In genomic region chr3L:15816143-15816487, dm6 we compare ENCODE assay signal across 1 fruit fly cellular context.
TF ChIP-seq lines count a peak whose summit lies in the region.

Gene fwe, minus strand, starts transcription at chr3L:15816410.

TF ChIP-seq in whole organism, embryonic, 481 proteins besides CTCF, POLR2A, EP300 and RAD21 (continued from another document and continues in another):
- TF ChIP-seq CG1647 (GFP tag; optimal IDR thresholded peaks at IDR 0.05; lab: Kevin White, UChicago) (no peak), fu2 (GFP tag; optimal IDR thresholded peaks at IDR 0.05; lab: Kevin White, UChicago) (no peak), CG10959 (GFP tag; IDR thresholded peaks at IDR 0.05; lab: Robert Waterston, UW) (no peak), CG15479 (GFP tag; optimal IDR thresholded peaks at IDR 0.05; lab: Kevin White, UChicago) (no peak), CG32772 (GFP tag; IDR thresholded peaks at IDR 0.05; lab: Robert Waterston, UW) (no peak), Ssrp (tag; optimal IDR thresholded peaks at IDR 0.05; lab: Kevin White, UChicago) (no peak), fd3F (GFP tag; optimal IDR thresholded peaks at IDR 0.05; lab: Kevin White, UChicago) (no peak), NFAT (GFP tag; IDR thresholded peaks at IDR 0.05; lab: Robert Waterston, UW) (no peak), CG10462 (GFP tag; optimal IDR thresholded peaks at IDR 0.05; lab: Kevin White, UChicago) (no peak), Oaz (GFP tag; IDR thresholded peaks at IDR 0.05; lab: Robert Waterston, UW) (no peak), ewg (GFP tag; optimal IDR thresholded peaks at IDR 0.05; lab: Kevin White, UChicago) (no peak), CG14860 (GFP tag; IDR thresholded peaks at IDR 0.05; lab: Robert Waterston, UW; ENCODE audit: partially characterized antibody) (peak; percentile 7; the same call in 2 of the 3 replicates), MBD-R2 (GFP tag; IDR thresholded peaks at IDR 0.05; lab: Robert Waterston, UW) (peak; percentile 37; the same call in 1 of the 2 replicates), sna (GFP tag; IDR thresholded peaks at IDR 0.05; lab: Robert Waterston, UW; ENCODE audit: partially characterized antibody) (peak; percentile 13), ase (GFP tag; IDR thresholded peaks at IDR 0.05; lab: Robert Waterston, UW) (no peak), CG10979 (tag; optimal IDR thresholded peaks at IDR 0.05; lab: Kevin White, UChicago) (no peak), sr (GFP tag; IDR thresholded peaks at IDR 0.05; lab: Robert Waterston, UW) (no peak), slp2 (GFP tag; optimal IDR thresholded peaks at IDR 0.05; lab: Kevin White, UChicago) (no peak), CG3726 (GFP tag; IDR thresholded peaks at IDR 0.05; lab: Robert Waterston, UW) (no peak), CG13287 (GFP tag; IDR thresholded peaks at IDR 0.05; lab: Robert Waterston, UW; ENCODE audit: partially characterized antibody) (no peak; the same call in 1 of the 2 replicates), Sin3A (optimal IDR thresholded peaks at IDR 0.05; lab: Kevin White, UChicago) (peak; percentile 14), ttk (GFP tag; IDR thresholded peaks at IDR 0.05; lab: Robert Waterston, UW) (no peak), maf-S (GFP tag; optimal IDR thresholded peaks at IDR 0.05; lab: Kevin White, UChicago) (no peak), CG8290 (GFP tag; optimal IDR thresholded peaks at IDR 0.05; lab: Kevin White, UChicago) (no peak), CG8290 (tag; optimal IDR thresholded peaks at IDR 0.05; lab: Kevin White, UChicago) (peak in 1 of 2 experiments; percentile 55), ranshi (GFP tag; IDR thresholded peaks at IDR 0.05; lab: Robert Waterston, UW) (no peak), vfl (GFP tag; optimal IDR thresholded peaks at IDR 0.05; lab: Kevin White, UChicago) (no peak), fru (optimal IDR thresholded peaks at IDR 0.05; lab: Kevin White, UChicago) (no peak), Med (GFP tag; lab: Kevin White, UChicago) (peak; percentile 55), CG11560 (tag; IDR thresholded peaks at IDR 0.05; lab: Robert Waterston, UW) (no peak), Tbp (GFP tag; optimal IDR thresholded peaks at IDR 0.05; lab: Kevin White, UChicago) (no peak), HLH3B (GFP tag; IDR thresholded peaks at IDR 0.05; lab: Robert Waterston, UW) (no peak), CG9932 (GFP tag; IDR thresholded peaks at IDR 0.05; lab: Robert Waterston, UW) (no peak), psq (GFP tag; optimal IDR thresholded peaks at IDR 0.05; lab: Kevin White, UChicago) (no peak), lola (GFP tag; optimal IDR thresholded peaks at IDR 0.05; lab: Kevin White, UChicago) (no peak), CG11398 (GFP tag; optimal IDR thresholded peaks at IDR 0.05; lab: Kevin White, UChicago) (no peak), CG7357 (GFP tag; IDR thresholded peaks at IDR 0.05; lab: Robert Waterston, UW) (no peak), jumu (GFP tag; optimal IDR thresholded peaks at IDR 0.05; lab: Kevin White, UChicago) (no peak), NK7.1 (GFP tag; optimal IDR thresholded peaks at IDR 0.05; lab: Kevin White, UChicago) (no peak), CG9609 (GFP tag; optimal IDR thresholded peaks at IDR 0.05; lab: Kevin White, UChicago) (no peak), Ada2b (GFP tag; IDR thresholded peaks at IDR 0.05; lab: Robert Waterston, UW) (no peak), CG7963 (GFP tag; IDR thresholded peaks at IDR 0.05; lab: Robert Waterston, UW; ENCODE audit: partially characterized antibody) (peak; percentile 77), hb (GFP tag; IDR thresholded peaks at IDR 0.05; lab: Robert Waterston, UW; ENCODE audit: partially characterized antibody) (peak; percentile 9; the same call in 1 of the 3 replicates), Nf-YC (tag; optimal IDR thresholded peaks at IDR 0.05; lab: Kevin White, UChicago) (no peak), CG32532 (GFP tag; IDR thresholded peaks at IDR 0.05; lab: Robert Waterston, UW) (no peak), sima (GFP tag; optimal IDR thresholded peaks at IDR 0.05; lab: Kevin White, UChicago) (no peak), CG6813 (GFP tag; optimal IDR thresholded peaks at IDR 0.05; lab: Kevin White, UChicago) (no peak), Hmx (GFP tag; optimal IDR thresholded peaks at IDR 0.05; lab: Kevin White, UChicago) (no peak), abd-A (tag; optimal IDR thresholded peaks at IDR 0.05; lab: Kevin White, UChicago) (no peak), B-H1 (GFP tag; IDR thresholded peaks at IDR 0.05; lab: Robert Waterston, UW) (no peak), CG12071 (GFP tag; optimal IDR thresholded peaks at IDR 0.05; lab: Kevin White, UChicago) (no peak), CG7372 (GFP tag; IDR thresholded peaks at IDR 0.05; lab: Robert Waterston, UW) (no peak), CG4404 (GFP tag; IDR thresholded peaks at IDR 0.05; lab: Robert Waterston, UW) (no peak), trh (GFP tag; optimal IDR thresholded peaks at IDR 0.05; lab: Kevin White, UChicago) (no peak), CG4282 (GFP tag; optimal IDR thresholded peaks at IDR 0.05; lab: Kevin White, UChicago) (no peak), MTF-1 (GFP tag; optimal IDR thresholded peaks at IDR 0.05; lab: Kevin White, UChicago; ENCODE audit: borderline replicate concordance) (no peak), sens (GFP tag; lab: Kevin White, UChicago) (no peak), CG11085 (GFP tag; IDR thresholded peaks at IDR 0.05; lab: Robert Waterston, UW) (no peak), pum (GFP tag; optimal IDR thresholded peaks at IDR 0.05; lab: Kevin White, UChicago) (no peak), CG4424 (GFP tag; optimal IDR thresholded peaks at IDR 0.05; lab: Kevin White, UChicago) (no peak), schlank (tag; optimal IDR thresholded peaks at IDR 0.05; lab: Kevin White, UChicago) (no peak), CG7987 (GFP tag; optimal IDR thresholded peaks at IDR 0.05; lab: Kevin White, UChicago) (no peak), sisA (GFP tag; IDR thresholded peaks at IDR 0.05; lab: Robert Waterston, UW) (no peak), CG2202 (tag; optimal IDR thresholded peaks at IDR 0.05; lab: Kevin White, UChicago) (no peak), kni (GFP tag; optimal IDR thresholded peaks at IDR 0.05; lab: Kevin White, UChicago) (no peak), pzg (GFP tag; optimal IDR thresholded peaks at IDR 0.05; lab: Kevin White, UChicago) (peak; percentile 51), CG15514 (GFP tag; optimal IDR thresholded peaks at IDR 0.05; lab: Kevin White, UChicago) (peak; percentile 99), CG6654 (GFP tag; optimal IDR thresholded peaks at IDR 0.05; lab: Kevin White, UChicago) (no peak), CG34422 (GFP tag; IDR thresholded peaks at IDR 0.05; lab: Robert Waterston, UW) (peak; percentile 32; the same call in 1 of the 3 replicates), CG12659 (GFP tag; optimal IDR thresholded peaks at IDR 0.05; lab: Kevin White, UChicago) (no peak), Adf1 (GFP tag; IDR thresholded peaks at IDR 0.05; lab: Robert Waterston, UW) (peak; percentile 29; the same call in 1 of the 2 replicates), Stat92E (GFP tag; optimal IDR thresholded peaks at IDR 0.05; lab: Kevin White, UChicago) (no peak), dm (GFP tag; optimal IDR thresholded peaks at IDR 0.05; lab: Kevin White, UChicago) (no peak), gcm2 (GFP tag; optimal IDR thresholded peaks at IDR 0.05; lab: Kevin White, UChicago) (no peak), esg (GFP tag; conservative IDR thresholded peaks at IDR 0.05; lab: Robert Waterston, UW) (no peak), Fer1 (GFP tag; optimal IDR thresholded peaks at IDR 0.05; lab: Kevin White, UChicago) (no peak), hbn (GFP tag; IDR thresholded peaks at IDR 0.05; lab: Robert Waterston, UW; ENCODE audit: partially characterized antibody) (peak; percentile 23; the same call in 1 of the 2 replicates), Poxn (GFP tag; IDR thresholded peaks at IDR 0.05; lab: Robert Waterston, UW) (no peak), wdn (GFP tag; IDR thresholded peaks at IDR 0.05; lab: Robert Waterston, UW) (no peak), CG13624 (GFP tag; optimal IDR thresholded peaks at IDR 0.05; lab: Kevin White, UChicago) (no peak), tup (GFP tag; optimal IDR thresholded peaks at IDR 0.05; lab: Kevin White, UChicago) (no peak), slbo (GFP tag; IDR thresholded peaks at IDR 0.05; lab: Robert Waterston, UW) (no peak), grn (GFP tag; optimal IDR thresholded peaks at IDR 0.05; lab: Kevin White, UChicago) (peak; percentile 31), MESR4 (GFP tag; optimal IDR thresholded peaks at IDR 0.05; lab: Kevin White, UChicago) (peak; percentile 69), sd (tag; optimal IDR thresholded peaks at IDR 0.05; lab: Kevin White, UChicago) (no peak), az2 (GFP tag; optimal IDR thresholded peaks at IDR 0.05; lab: Kevin White, UChicago) (no peak), Fer2 (tag; optimal IDR thresholded peaks at IDR 0.05; lab: Kevin White, UChicago) (no peak), GATAe (GFP tag; conservative IDR thresholded peaks at IDR 0.05; lab: Robert Waterston, UW) (no peak), disco-r (GFP tag; optimal IDR thresholded peaks at IDR 0.05; lab: Kevin White, UChicago) (no peak), CG4707 (GFP tag; optimal IDR thresholded peaks at IDR 0.05; lab: Kevin White, UChicago) (no peak), en (GFP tag; optimal IDR thresholded peaks at IDR 0.05; lab: Kevin White, UChicago) (no peak), CG6791 (GFP tag; IDR thresholded peaks at IDR 0.05; lab: Robert Waterston, UW; ENCODE audit: partially characterized antibody) (peak; percentile 88; the same call in 2 of the 3 replicates), PHDP (tag; optimal IDR thresholded peaks at IDR 0.05; lab: Kevin White, UChicago) (no peak), CG9817 (tag; optimal IDR thresholded peaks at IDR 0.05; lab: Kevin White, UChicago) (no peak), CG6689 (GFP tag; IDR thresholded peaks at IDR 0.05; lab: Robert Waterston, UW) (no peak), CG16813 (GFP tag; IDR thresholded peaks at IDR 0.05; lab: Robert Waterston, UW; ENCODE audit: partially characterized antibody) (peak; percentile 5; the same call in 2 of the 3 replicates), CG6272 (GFP tag; IDR thresholded peaks at IDR 0.05; lab: Robert Waterston, UW) (no peak), repo (GFP tag; optimal IDR thresholded peaks at IDR 0.05; lab: Kevin White, UChicago) (no peak), Sox102F (GFP tag; optimal IDR thresholded peaks at IDR 0.05; lab: Kevin White, UChicago) (no peak), dysf (GFP tag; IDR thresholded peaks at IDR 0.05; lab: Robert Waterston, UW) (no peak), cad (GFP tag; optimal IDR thresholded peaks at IDR 0.05; lab: Kevin White, UChicago) (no peak), chif (GFP tag; optimal IDR thresholded peaks at IDR 0.05; lab: Kevin White, UChicago) (no peak), ac (GFP tag; optimal IDR thresholded peaks at IDR 0.05; lab: Kevin White, UChicago) (no peak), E2f2 (GFP tag; IDR thresholded peaks at IDR 0.05; lab: Robert Waterston, UW) (peak; percentile 12; the same call in 1 of the 2 replicates), mld (GFP tag; IDR thresholded peaks at IDR 0.05; lab: Robert Waterston, UW; ENCODE audit: partially characterized antibody) (peak; percentile 55; the same call in 1 of the 3 replicates), CG7786 (GFP tag; optimal IDR thresholded peaks at IDR 0.05; lab: Kevin White, UChicago) (no peak), Scr (GFP tag; IDR thresholded peaks at IDR 0.05; lab: Robert Waterston, UW; ENCODE audit: partially characterized antibody) (no peak; the same call in 1 of the 2 replicates), CG11723 (GFP tag; optimal IDR thresholded peaks at IDR 0.05; lab: Kevin White, UChicago) (no peak), CG4617 (GFP tag; optimal IDR thresholded peaks at IDR 0.05; lab: Kevin White, UChicago; ENCODE audit: borderline replicate concordance) (peak; percentile 73), CG10366 (GFP tag; IDR thresholded peaks at IDR 0.05; lab: Robert Waterston, UW) (no peak), CG18262 (tag; optimal IDR thresholded peaks at IDR 0.05; lab: Kevin White, UChicago) (no peak), nerfin-2 (GFP tag; IDR thresholded peaks at IDR 0.05; lab: Robert Waterston, UW; ENCODE audit: partially characterized antibody) (peak; percentile 19), Gsc (GFP tag; IDR thresholded peaks at IDR 0.05; lab: Robert Waterston, UW) (no peak), Taf1 (GFP tag; IDR thresholded peaks at IDR 0.05; lab: Robert Waterston, UW) (no peak), h (optimal IDR thresholded peaks at IDR 0.05; lab: Kevin White, UChicago) (no peak), CG12236 (GFP tag; optimal IDR thresholded peaks at IDR 0.05; lab: Kevin White, UChicago) (no peak), CG43689 (GFP tag; IDR thresholded peaks at IDR 0.05; lab: Robert Waterston, UW) (no peak), Hr39 (optimal IDR thresholded peaks at IDR 0.05; lab: Kevin White, UChicago) (no peak), cas (GFP tag; IDR thresholded peaks at IDR 0.05; lab: Robert Waterston, UW) (no peak), bab2 (GFP tag; optimal IDR thresholded peaks at IDR 0.05; lab: Kevin White, UChicago) (no peak), usp (GFP tag; optimal IDR thresholded peaks at IDR 0.05; lab: Kevin White, UChicago) (no peak), p53 (GFP tag; optimal IDR thresholded peaks at IDR 0.05; lab: Kevin White, UChicago) (no peak), Lpt (GFP tag; optimal IDR thresholded peaks at IDR 0.05; lab: Kevin White, UChicago) (no peak), CG15011 (GFP tag; optimal IDR thresholded peaks at IDR 0.05; lab: Kevin White, UChicago) (no peak), dan (GFP tag; IDR thresholded peaks at IDR 0.05; lab: Robert Waterston, UW) (no peak), trem (tag; optimal IDR thresholded peaks at IDR 0.05; lab: Kevin White, UChicago) (no peak), twi (tag; optimal IDR thresholded peaks at IDR 0.05; lab: Kevin White, UChicago) (no peak), mirr (GFP tag; optimal IDR thresholded peaks at IDR 0.05; lab: Kevin White, UChicago) (no peak), CG8944 (GFP tag; optimal IDR thresholded peaks at IDR 0.05; lab: Kevin White, UChicago) (no peak), CG1792 (GFP tag; optimal IDR thresholded peaks at IDR 0.05; lab: Kevin White, UChicago) (no peak), CG17186 (GFP tag; optimal IDR thresholded peaks at IDR 0.05; lab: Kevin White, UChicago) (peak; percentile 38), NC2α (GFP tag; optimal IDR thresholded peaks at IDR 0.05; lab: Kevin White, UChicago) (no peak), Doc3 (GFP tag; IDR thresholded peaks at IDR 0.05; lab: Robert Waterston, UW; ENCODE audit: partially characterized antibody) (peak; percentile 12; the same call in 2 of the 3 replicates), CG2678 (tag; optimal IDR thresholded peaks at IDR 0.05; lab: Kevin White, UChicago) (no peak), CG14667 (GFP tag; IDR thresholded peaks at IDR 0.05; lab: Robert Waterston, UW) (no peak), Bteb2 (GFP tag; optimal IDR thresholded peaks at IDR 0.05; lab: Kevin White, UChicago) (no peak)
